Worm (Caenorhabditis elegans): ENCODE measurements around the gene F48E3.2.

Gene F48E3.2

DNA sequence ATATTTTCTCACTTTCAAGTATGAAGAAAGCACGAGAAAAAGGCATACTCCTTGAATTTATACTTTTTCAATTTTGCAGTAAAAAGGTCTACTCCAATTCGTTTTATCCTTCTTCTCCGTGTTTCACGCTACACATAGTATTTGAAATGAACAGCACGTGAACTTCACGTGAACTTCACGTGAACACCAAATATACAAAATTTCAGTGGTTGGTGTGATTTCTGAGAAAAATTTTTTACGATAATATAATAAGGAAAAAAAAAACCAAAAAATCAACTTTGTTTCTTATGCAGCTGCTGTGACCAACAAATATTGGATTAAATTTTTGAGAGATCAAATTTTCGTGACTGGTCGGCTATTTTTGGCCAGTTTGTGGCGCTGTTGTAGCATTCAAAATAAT lies 46.4 kb downstream of the F48E3.2 start:
- TF ChIP-seq nhr-21 (tag; optimal IDR thresholded peaks at IDR 0.05) (no peak), sma-9 (GFP tag; optimal IDR thresholded peaks at IDR 0.05) (peak; percentile 21), sma-9 (tag; optimal IDR thresholded peaks at IDR 0.05) (no peak)

DNA sequence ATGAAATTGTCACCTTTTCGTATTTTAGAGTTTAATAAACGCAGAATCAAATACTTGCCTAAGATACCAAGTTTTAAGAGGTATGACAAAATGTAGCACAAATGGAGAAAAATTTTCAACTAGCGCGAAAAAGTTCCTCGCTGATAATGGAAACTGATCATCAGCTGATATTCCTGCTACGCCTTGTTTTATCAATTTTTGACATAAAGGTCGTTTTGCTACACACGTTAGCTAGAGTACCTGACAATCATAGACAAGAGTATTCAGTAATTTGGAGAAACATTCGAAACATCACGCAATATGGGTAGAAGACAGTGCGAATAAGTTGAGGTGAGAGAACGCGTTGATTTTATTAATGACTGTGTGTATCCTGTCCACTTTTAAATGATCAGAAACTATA lies 47.2 kb downstream of the F48E3.2 start:
- TF ChIP-seq peb-1 (tag; optimal IDR thresholded peaks at IDR 0.05) (no peak), crh-2 (tag; optimal IDR thresholded peaks at IDR 0.05) (peak; percentile 4), nhr-129 (tag; optimal IDR thresholded peaks at IDR 0.05) (peak; percentile 32), ZK546.5 (tag; optimal IDR thresholded peaks at IDR 0.05) (no peak), lin-39 (tag; optimal IDR thresholded peaks at IDR 0.05) (no peak), nhr-237 (tag; optimal IDR thresholded peaks at IDR 0.05) (no peak), ztf-1 (GFP tag; conservative IDR thresholded peaks at IDR 0.05) (no peak), C34F6.9 (tag; optimal IDR thresholded peaks at IDR 0.05) (no peak), sma-9 (GFP tag; optimal IDR thresholded peaks at IDR 0.05) (peak; percentile 41), sma-9 (tag; optimal IDR thresholded peaks at IDR 0.05) (no peak), sem-4 (tag; optimal IDR thresholded peaks at IDR 0.05) (no peak), alr-1 (tag; optimal IDR thresholded peaks at IDR 0.05) (no peak), R02D3.7 (tag; optimal IDR thresholded peaks at IDR 0.05) (no peak), fos-1 (tag; optimal IDR thresholded peaks at IDR 0.05) (peak; percentile 34), unc-55 (GFP tag; optimal IDR thresholded peaks at IDR 0.05) (no peak), blmp-1 (tag; optimal IDR thresholded peaks at IDR 0.05; ENCODE audit: insufficient read depth) (no peak)

- TF ChIP-seq unc-55 (GFP tag; optimal IDR thresholded peaks at IDR 0.05) = peak; percentile 39
- TF ChIP-seq nhr-129 (tag; optimal IDR thresholded peaks at IDR 0.05) = peak; percentile 12
- TF ChIP-seq mbf-1 (tag; optimal IDR thresholded peaks at IDR 0.05) = no peak
These were observed 50.4 kb downstream of the F48E3.2 start, which contains the start of gene acl-12 for ce11 chrX:7442477-7442876. TSS of gene acl-12 (minus strand) at chrX:7442577.
